Worm (Caenorhabditis elegans) whole organism, L4 larva: Measurements from ENCODE around the gene R08C7.8.

ENCODE experiments used
- F44E2.7 ChIP-seq: fragments of 200-800 bp; sonication (Bioruptor generic); IDR thresholded peaks from 2 replicates; pipeline ENCODE4 v2.1.2; 2022; ENCODE audit warnings: missing genetic modification characterization, missing compliant biosample characterization
- F49E8.2 ChIP-seq: sonication (generic microtip); optimal IDR thresholded peaks from 2 replicates; lab custom pipeline; 2016; ENCODE audit warnings: missing compliant biosample characterization, mild to moderate bottlenecking, missing genetic modification characterization, borderline replicate concordance
- T20F7.1 ChIP-seq: fragments of 200-800 bp; sonication (Bioruptor generic); optimal IDR thresholded peaks from 2 replicates; lab custom pipeline; 2018; ENCODE audit warnings: mild to moderate bottlenecking, missing genetic modification characterization, missing compliant biosample characterization
- ZK337.2 ChIP-seq: fragments of 200-800 bp; sonication (Bioruptor generic); IDR thresholded peaks from 2 replicates; pipeline ENCODE4 v1.3.6; 2022; ENCODE audit warnings: missing genetic modification reagents, missing genetic modification characterization, missing compliant biosample characterization
- ZK546.5 ChIP-seq, 2 experiments: sonication (generic microtip); optimal IDR thresholded peaks; 2 replicates each; lab custom pipeline; 2017; ENCODE audit warnings: missing biosample characterization in 2 of 2, missing genetic modification characterization in 2 of 2
- aly-2 ChIP-seq: sonication (generic microtip); optimal IDR thresholded peaks from 2 replicates; lab custom pipeline; 2018; ENCODE audit warnings: missing biosample characterization, missing genetic modification characterization
- arid-1 ChIP-seq: fragments of 200-800 bp; sonication (Bioruptor generic); conservative IDR thresholded peaks from 2 replicates; pipeline ENCODE4 v1.3.6; 2022; ENCODE audit warnings: missing genetic modification reagents, missing genetic modification characterization, missing compliant biosample characterization
- ceh-28 ChIP-seq: fragments of 150-350 bp; optimal IDR thresholded peaks from 2 replicates; lab custom pipeline; 2014; ENCODE audit warnings: missing biosample characterization, missing genetic modification reagents, missing genetic modification characterization
- ceh-62 ChIP-seq: sonication (generic microtip); optimal IDR thresholded peaks from 2 replicates; lab custom pipeline; 2017; ENCODE audit warnings: missing biosample characterization, missing genetic modification characterization
- ceh-82 ChIP-seq: sonication (generic microtip); optimal IDR thresholded peaks from 2 replicates; lab custom pipeline; 2017; ENCODE audit warnings: missing biosample characterization, missing genetic modification characterization
- ces-1 ChIP-seq: fragments of 150-350 bp; sonication (generic microtip); optimal IDR thresholded peaks from 4 replicates; lab custom pipeline; 2014; ENCODE audit warnings: missing biosample characterization, missing genetic modification reagents, missing genetic modification characterization
- cey-2 ChIP-seq: sonication (generic microtip); optimal IDR thresholded peaks from 3 replicates; lab custom pipeline; 2017; ENCODE audit warnings: missing genetic modification characterization, mild to moderate bottlenecking, missing compliant biosample characterization, antibody characterized with exemption, borderline replicate concordance; ENCODE audit not compliant: insufficient read depth
- ctbp-1 ChIP-seq: fragments of 200-800 bp; sonication (Bioruptor generic); IDR thresholded peaks from 2 replicates; pipeline ENCODE4 v1.3.6; 2022; ENCODE audit warnings: missing genetic modification reagents, missing genetic modification characterization, missing compliant biosample characterization
- daf-12 ChIP-seq: fragments of 150-350 bp; optimal IDR thresholded peaks from 2 replicates; lab custom pipeline; 2014; ENCODE audit warnings: missing biosample characterization, missing genetic modification reagents, missing genetic modification characterization
- daf-16 ChIP-seq, 3 experiments: sonication (generic microtip); optimal IDR thresholded peaks; 2 replicates each; lab custom pipeline; 2016 to 2017; ENCODE audit warnings: missing genetic modification characterization in 3 of 3, missing genetic modification reagents in 3 of 3, mild to moderate bottlenecking in 2 of 3, missing compliant biosample characterization in 2 of 3, missing biosample characterization in 1 of 3, moderate library complexity in 1 of 3
- dmd-9 ChIP-seq: fragments of 200-800 bp; sonication (Bioruptor generic); IDR thresholded peaks from 2 replicates; pipeline ENCODE4 v1.3.6; 2022; ENCODE audit warnings: missing genetic modification reagents, missing genetic modification characterization, missing compliant biosample characterization
- dpl-1 ChIP-seq: fragments of 150-350 bp; optimal IDR thresholded peaks from 2 replicates; lab custom pipeline; 2014; ENCODE audit warnings: missing biosample characterization, missing genetic modification reagents, missing genetic modification characterization
- dve-1 ChIP-seq: sonication (generic microtip); optimal IDR thresholded peaks from 2 replicates; lab custom pipeline; 2017; ENCODE audit warnings: antibody characterized with exemption, mild to moderate bottlenecking, missing genetic modification characterization, missing compliant biosample characterization; ENCODE audit not compliant: insufficient read depth
- egl-43 ChIP-seq: fragments of 200-800 bp; sonication (Bioruptor generic); IDR thresholded peaks from 2 replicates; pipeline ENCODE4 v1.3.6; 2022; ENCODE audit warnings: missing genetic modification reagents, missing genetic modification characterization, missing compliant biosample characterization
- gei-8 ChIP-seq: fragments of 200-800 bp; sonication (Bioruptor generic); optimal IDR thresholded peaks from 2 replicates; lab custom pipeline; 2018; ENCODE audit warnings: mild to moderate bottlenecking, missing genetic modification characterization, missing compliant biosample characterization
- hlh-30 ChIP-seq: sonication (generic microtip); optimal IDR thresholded peaks from 2 replicates; lab custom pipeline; 2017; ENCODE audit warnings: antibody characterized with exemption, mild to moderate bottlenecking, missing genetic modification characterization, missing compliant biosample characterization; ENCODE audit not compliant: insufficient read depth
- jun-1 ChIP-seq: fragments of 150-350 bp; optimal IDR thresholded peaks from 2 replicates; lab custom pipeline; 2014; ENCODE audit warnings: missing biosample characterization, missing genetic modification reagents, missing genetic modification characterization
- lin-13 ChIP-seq: fragments of 150-350 bp; optimal IDR thresholded peaks from 2 replicates; lab custom pipeline; 2014; ENCODE audit warnings: missing biosample characterization, missing genetic modification reagents, missing genetic modification characterization
- lin-15B ChIP-seq: fragments of 150-350 bp; sonication (generic microtip); optimal IDR thresholded peaks from 3 replicates; lab custom pipeline; 2014; ENCODE audit warnings: missing biosample characterization, missing genetic modification characterization
- lin-29 ChIP-seq: fragments of 200-800 bp; sonication (Bioruptor generic); IDR thresholded peaks from 2 replicates; pipeline ENCODE4 v1.3.6; 2022; ENCODE audit warnings: missing genetic modification reagents, missing genetic modification characterization, missing compliant biosample characterization
- lir-3 ChIP-seq: sonication (generic microtip); optimal IDR thresholded peaks from 2 replicates; lab custom pipeline; 2016; ENCODE audit warnings: mild to moderate bottlenecking, missing genetic modification characterization, missing compliant biosample characterization
- lsy-2 ChIP-seq, 2 experiments: fragments of 150-350 bp in 1 of 2; sonication (generic microtip) in 1 of 2; optimal IDR thresholded peaks; 2 replicates each; lab custom pipeline; 2014 to 2017; ENCODE audit warnings: missing biosample characterization in 2 of 2, missing genetic modification characterization in 2 of 2
- madf-9 ChIP-seq: fragments of 200-800 bp; sonication (Bioruptor generic); conservative IDR thresholded peaks from 2 replicates; pipeline ENCODE4 v1.3.6; 2022; ENCODE audit warnings: missing genetic modification reagents, missing genetic modification characterization, missing compliant biosample characterization
- mdl-1 ChIP-seq, 2 experiments: fragments of 150-350 bp in 1 of 2; sonication (generic microtip) in 1 of 2; optimal IDR thresholded peaks; 2 replicates each; lab custom pipeline; 2014 to 2017; ENCODE audit warnings: missing biosample characterization in 2 of 2, missing genetic modification characterization in 2 of 2
- nhr-41 ChIP-seq: fragments of 200-800 bp; sonication (Bioruptor generic); IDR thresholded peaks from 2 replicates; pipeline ENCODE4 v1.3.6; 2022; ENCODE audit warnings: missing genetic modification reagents, missing genetic modification characterization, missing compliant biosample characterization
- nhr-42 ChIP-seq: fragments of 200-800 bp; sonication (Bioruptor generic); IDR thresholded peaks from 2 replicates; pipeline ENCODE4 v1.3.6; 2022; ENCODE audit warnings: missing genetic modification characterization, missing compliant biosample characterization
- nhr-77 ChIP-seq: fragments of 150-350 bp; optimal IDR thresholded peaks from 2 replicates; lab custom pipeline; 2014; ENCODE audit warnings: missing biosample characterization, missing genetic modification characterization
- pha-4 ChIP-seq, 2 experiments: fragments of 150-350 bp in 1 of 2; fragments of 200-800 bp in 1 of 2; sonication (Bioruptor generic) in 1 of 2; IDR thresholded peaks in 1 of 2; optimal IDR thresholded peaks in 1 of 2; 2 replicates each; pipeline versions ENCODE4 v1.3.6 to Lab custom; 2014 to 2022; ENCODE audit warnings: missing genetic modification characterization in 2 of 2, missing genetic modification reagents in 2 of 2, missing biosample characterization in 1 of 2, missing compliant biosample characterization in 1 of 2
- saeg-2 ChIP-seq: fragments of 200-800 bp; sonication (Bioruptor generic); IDR thresholded peaks from 2 replicates; pipeline ENCODE4 v1.3.6; 2022; ENCODE audit warnings: missing genetic modification reagents, missing genetic modification characterization, missing compliant biosample characterization
- snpc-4 ChIP-seq: fragments of 150-350 bp; optimal IDR thresholded peaks from 2 replicates; lab custom pipeline; 2014; ENCODE audit warnings: missing biosample characterization, missing genetic modification characterization
- spr-1 ChIP-seq: sonication (generic microtip); optimal IDR thresholded peaks from 2 replicates; lab custom pipeline; 2016; ENCODE audit warnings: mild to moderate bottlenecking, missing genetic modification characterization, missing compliant biosample characterization
- spr-3 ChIP-seq: fragments of 200-800 bp; sonication (Bioruptor generic); optimal IDR thresholded peaks from 2 replicates; lab custom pipeline; 2018; ENCODE audit warnings: mild to moderate bottlenecking, missing genetic modification characterization, missing compliant biosample characterization
- tag-97 ChIP-seq: fragments of 200-800 bp; sonication (Bioruptor generic); IDR thresholded peaks from 2 replicates; pipeline ENCODE4 v1.3.6; 2022; ENCODE audit warnings: missing genetic modification characterization, missing compliant biosample characterization
- zfp-2 ChIP-seq: sonication (generic microtip); optimal IDR thresholded peaks from 2 replicates; lab custom pipeline; 2016; ENCODE audit warnings: mild to moderate bottlenecking, missing genetic modification characterization, missing compliant biosample characterization

R08C7.8 gene

ce11 chrIV:4441077-4441476 is 6.7 kb upstream of the R08C7.8 start, which contains the start of gene fbxb-75:
Gene fbxb-75 (minus strand): TSS chrIV:4441177.
- TF ChIP-seq ceh-82 (tag; lab: Kevin White, UChicago) (no peak), saeg-2 (GFP tag; lab: Robert Waterston, UW) (no peak), lin-13 (no peak), ceh-28 (tag; lab: Kevin White, UChicago) (no peak), T20F7.1 (no peak), ces-1 (GFP tag; lab: Kevin White, UChicago) (no peak), ceh-62 (tag; lab: Kevin White, UChicago) (no peak), zfp-2 (tag; lab: Kevin White, UChicago) (no peak), pha-4 (GFP tag; IDR thresholded peaks at IDR 0.05; lab: Robert Waterston, UW) (no peak), pha-4 (tag; optimal IDR thresholded peaks at IDR 0.05; lab: Kevin White, UChicago) (no peak), lin-15B (tag; lab: Kevin White, UChicago) (no peak), lin-29 (GFP tag; lab: Robert Waterston, UW) (no peak), nhr-42 (GFP tag; lab: Robert Waterston, UW) (no peak), F44E2.7 (GFP tag; lab: Robert Waterston, UW) (no peak), daf-12 (tag; lab: Kevin White, UChicago) (no peak), nhr-77 (tag; lab: Kevin White, UChicago) (no peak), ZK337.2 (no peak), jun-1 (tag; lab: Kevin White, UChicago) (no peak), hlh-30 (tag; lab: Kevin White, UChicago) (no peak)

- no peak for TF ChIP-seq dve-1 (tag; lab: Kevin White, UChicago)
- no peak for TF ChIP-seq spr-3 (GFP tag; lab: Kevin White, UChicago)
- no peak for TF ChIP-seq lsy-2 (tag; optimal IDR thresholded peaks at IDR 0.05; lab: Kevin White, UChicago)
- TF ChIP-seq lir-3 (tag; lab: Kevin White, UChicago), result no peak
- TF ChIP-seq ceh-28 (tag; lab: Kevin White, UChicago), result no peak
- TF ChIP-seq daf-16 (GFP tag; optimal IDR thresholded peaks at IDR 0.05; lab: Kevin White, UChicago), result no peak
- TF ChIP-seq daf-16 (tag; optimal IDR thresholded peaks at IDR 0.05; lab: Kevin White, UChicago), result no peak
- no peak for TF ChIP-seq spr-1 (tag; lab: Kevin White, UChicago)
- TF ChIP-seq dmd-9, result no peak
- no peak for TF ChIP-seq nhr-41 (GFP tag; lab: Robert Waterston, UW)
- no peak for TF ChIP-seq ces-1 (GFP tag; lab: Kevin White, UChicago)
- no peak for TF ChIP-seq F49E8.2
- no peak for TF ChIP-seq snpc-4
- no peak for TF ChIP-seq madf-9 (GFP tag; lab: Robert Waterston, UW)
- no peak for TF ChIP-seq daf-12 (tag; lab: Kevin White, UChicago)
- no peak for TF ChIP-seq aly-2 (tag; lab: Kevin White, UChicago)
- TF ChIP-seq arid-1, result no peak
- no peak for TF ChIP-seq ceh-62 (tag; lab: Kevin White, UChicago)
- TF ChIP-seq mdl-1 (tag; optimal IDR thresholded peaks at IDR 0.05; lab: Kevin White, UChicago), result no peak
Measured at ce11 chrIV:4439190-4439589, 4.8 kb upstream of the R08C7.8 start, which contains the start of gene fbxb-74. Gene fbxb-74 (minus strand): TSS chrIV:4439290.

ce11 chrIV:4437825-4438224 is 3.5 kb upstream of the R08C7.8 start:
- TF ChIP-seq gei-8 (no peak), dpl-1 (GFP tag; lab: Kevin White, UChicago) (no peak), ctbp-1 (no peak), nhr-41 (GFP tag; lab: Robert Waterston, UW) (no peak), tag-97 (no peak), jun-1 (tag; lab: Kevin White, UChicago) (no peak), cey-2 (tag; lab: Kevin White, UChicago) (no peak), lir-3 (tag; lab: Kevin White, UChicago) (no peak), ZK546.5 (tag; optimal IDR thresholded peaks at IDR 0.05; lab: Kevin White, UChicago) (no peak), aly-2 (tag; lab: Kevin White, UChicago) (no peak), egl-43 (no peak)
